Fruit fly (Drosophila melanogaster) whole organism, wandering third instar larva: Measurements from ENCODE around the gene pzg.

ENCODE experiments used
- Abd-B ChIP-seq: fragments of >200 bp; optimal IDR thresholded peaks from 2 replicates; lab custom pipeline; 2017; ENCODE audit warnings: missing biosample characterization, missing genetic modification characterization
- GATAd ChIP-seq: sonication (Bioruptor generic); optimal IDR thresholded peaks from 2 replicates; lab custom pipeline; 2016; ENCODE audit warnings: missing biosample characterization, missing genetic modification characterization
- Hr78 ChIP-seq: fragments of >200 bp; optimal IDR thresholded peaks from 2 replicates; lab custom pipeline; 2017; ENCODE audit warnings: missing biosample characterization, missing genetic modification characterization
- ey ChIP-seq: fragments of 200-800 bp; sonication (Bioruptor generic); optimal IDR thresholded peaks from 2 replicates; lab custom pipeline; 2016; ENCODE audit warnings: missing biosample characterization, missing genetic modification characterization
- foxo ChIP-seq, 2 experiments: fragments of 200-800 bp; sonication (Bioruptor generic); optimal IDR thresholded peaks; 2 replicates in 1 of 2; 3 replicates in 1 of 2; lab custom pipeline; 2016 to 2017; ENCODE audit warnings: missing biosample characterization in 2 of 2, missing genetic modification characterization in 2 of 2
- lola ChIP-seq: fragments of >200 bp; optimal IDR thresholded peaks from 2 replicates; lab custom pipeline; 2017; ENCODE audit warnings: missing biosample characterization, missing genetic modification characterization
- psq ChIP-seq: fragments of 200-800 bp; sonication (Bioruptor generic); optimal IDR thresholded peaks from 3 replicates; lab custom pipeline; 2017; ENCODE audit warnings: missing biosample characterization, mild to moderate bottlenecking, missing genetic modification characterization, moderate library complexity
- usp ChIP-seq: fragments of >200 bp; optimal IDR thresholded peaks from 2 replicates; lab custom pipeline; 2017; ENCODE audit warnings: missing biosample characterization, missing genetic modification characterization
- woc ChIP-seq: sonication (Bioruptor generic); optimal IDR thresholded peaks from 2 replicates; lab custom pipeline; 2016; ENCODE audit warnings: missing biosample characterization, mild to moderate bottlenecking, missing genetic modification characterization

- no peak for TF ChIP-seq usp (GFP tag; lab: Kevin White, UChicago)
- TF ChIP-seq GATAd (GFP tag; lab: Kevin White, UChicago) = no peak
- TF ChIP-seq woc (GFP tag; lab: Kevin White, UChicago) = no peak
- no peak for TF ChIP-seq psq
- no peak for TF ChIP-seq Abd-B (GFP tag; lab: Kevin White, UChicago)
- TF ChIP-seq foxo (GFP tag; optimal IDR thresholded peaks at IDR 0.05; lab: Kevin White, UChicago) = no peak
- no peak for TF ChIP-seq Hr78 (GFP tag; lab: Kevin White, UChicago)
- no peak for TF ChIP-seq ey
- no peak for TF ChIP-seq lola (GFP tag; lab: Kevin White, UChicago)
Observed at dm6 chr3L:21319313-21319907, 33.5 kb downstream of the pzg start.
